Worm (Caenorhabditis elegans) whole organism, L1 larva: ENCODE results near the gene F49H12.7.

ENCODE experiments used
- C16A3.4 ChIP-seq: fragments of 150-350 bp; optimal IDR thresholded peaks from 2 replicates; lab custom pipeline; 2014; ENCODE audit warnings: missing biosample characterization, missing genetic modification characterization
- C34B4.2 ChIP-seq: sonication (generic microtip); optimal IDR thresholded peaks from 2 replicates; lab custom pipeline; 2017; ENCODE audit warnings: mild to moderate bottlenecking, missing genetic modification characterization, missing compliant biosample characterization
- F16B12.6 ChIP-seq: fragments of 150-350 bp; optimal IDR thresholded peaks from 2 replicates; lab custom pipeline; 2014; ENCODE audit warnings: missing biosample characterization, missing genetic modification characterization
- Y116A8C.19 ChIP-seq: sonication (generic microtip); optimal IDR thresholded peaks from 2 replicates; lab custom pipeline; 2016; ENCODE audit warnings: missing compliant biosample characterization, missing genetic modification characterization, borderline replicate concordance
- aha-1 ChIP-seq: fragments of 150-350 bp; optimal IDR thresholded peaks from 2 replicates; lab custom pipeline; 2014; ENCODE audit warnings: missing biosample characterization, missing genetic modification characterization
- blmp-1 ChIP-seq: fragments of 150-350 bp; optimal IDR thresholded peaks from 2 replicates; lab custom pipeline; 2014; ENCODE audit warnings: missing biosample characterization, missing genetic modification characterization
- ceh-8 ChIP-seq: fragments of 200-800 bp; sonication (Bioruptor generic); optimal IDR thresholded peaks from 2 replicates; lab custom pipeline; 2018; ENCODE audit warnings: mild to moderate bottlenecking, missing genetic modification characterization, moderate library complexity, missing compliant biosample characterization
- ceh-82 ChIP-seq, 3 experiments: fragments of 150-350 bp in 1 of 3; sonication (generic microtip) in 2 of 3; optimal IDR thresholded peaks; 2 replicates each; lab custom pipeline; 2014 to 2017; ENCODE audit warnings: missing biosample characterization in 3 of 3, missing genetic modification characterization in 3 of 3
- ceh-88 ChIP-seq: fragments of 200-800 bp; sonication (Bioruptor generic); IDR thresholded peaks from 2 replicates; pipeline ENCODE4 v1.3.6; 2022; ENCODE audit warnings: missing genetic modification characterization, missing compliant biosample characterization
- dpl-1 ChIP-seq, 3 experiments: fragments of 150-350 bp in 2 of 3; sonication (generic microtip) in 1 of 3; optimal IDR thresholded peaks; 2 replicates each; lab custom pipeline; 2014 to 2017; ENCODE audit warnings: missing biosample characterization in 3 of 3, missing genetic modification characterization in 3 of 3, missing genetic modification reagents in 3 of 3
- efl-1 ChIP-seq, 4 experiments: fragments of 150-350 bp; optimal IDR thresholded peaks in 3 of 4; peaks in 1 of 4; 1 replicate in 1 of 4; 2 replicates in 3 of 4; lab custom pipeline; 2014; ENCODE audit warnings: missing biosample characterization in 2 of 4, missing genetic modification characterization in 2 of 4, missing genetic modification reagents in 2 of 4
- elt-2 ChIP-seq: sonication (generic microtip); optimal IDR thresholded peaks from 2 replicates; lab custom pipeline; 2016; ENCODE audit warnings: missing genetic modification characterization, mild to moderate bottlenecking, inconsistent platforms, missing compliant biosample characterization, missing genetic modification reagents
- elt-3 ChIP-seq, 6 experiments: fragments of 150-350 bp in 1 of 6; sonication (generic microtip); optimal IDR thresholded peaks; 2 replicates each; lab custom pipeline; 2017 to 2018; ENCODE audit warnings: missing biosample characterization in 6 of 6, missing genetic modification characterization in 6 of 6, inconsistent platforms in 1 of 6
- hlh-4 ChIP-seq: sonication (generic microtip); optimal IDR thresholded peaks from 2 replicates; lab custom pipeline; 2016; ENCODE audit warnings: mild to moderate bottlenecking, missing genetic modification characterization, missing compliant biosample characterization
- isw-1 ChIP-seq: fragments of 200-800 bp; sonication (Bioruptor generic); IDR thresholded peaks from 2 replicates; pipeline ENCODE4 v1.3.6; 2022; ENCODE audit warnings: missing genetic modification characterization, missing compliant biosample characterization
- lin-14 ChIP-seq: fragments of 200-800 bp; sonication (Bioruptor generic); optimal IDR thresholded peaks from 2 replicates; lab custom pipeline; 2018; ENCODE audit warnings: mild to moderate bottlenecking, missing genetic modification characterization, moderate library complexity, missing compliant biosample characterization
- lin-35 ChIP-seq, 2 experiments: fragments of 150-350 bp; optimal IDR thresholded peaks; 2 replicates each; lab custom pipeline; 2014; ENCODE audit warnings: missing biosample characterization in 2 of 2, missing genetic modification characterization in 2 of 2, missing genetic modification reagents in 2 of 2
- lin-39 ChIP-seq: fragments of 150-350 bp; optimal IDR thresholded peaks from 2 replicates; lab custom pipeline; 2014; ENCODE audit warnings: missing biosample characterization, missing genetic modification reagents, missing genetic modification characterization
- lir-3 ChIP-seq: sonication (generic microtip); optimal IDR thresholded peaks from 2 replicates; lab custom pipeline; 2016; ENCODE audit warnings: mild to moderate bottlenecking, missing genetic modification characterization, moderate library complexity, missing compliant biosample characterization; ENCODE audit not compliant: poor library complexity
- mdl-1 ChIP-seq, 2 experiments: fragments of 150-350 bp; optimal IDR thresholded peaks; 2 replicates each; lab custom pipeline; 2014 to 2017; ENCODE audit warnings: missing biosample characterization in 2 of 2, missing genetic modification characterization in 2 of 2, inconsistent platforms in 1 of 2
- mep-1 ChIP-seq: fragments of 150-350 bp; optimal IDR thresholded peaks from 2 replicates; lab custom pipeline; 2014; ENCODE audit warnings: missing biosample characterization, missing genetic modification characterization
- nhr-12 ChIP-seq: sonication (generic microtip); optimal IDR thresholded peaks from 2 replicates; lab custom pipeline; 2017; ENCODE audit warnings: missing biosample characterization, missing genetic modification characterization
- nhr-20 ChIP-seq: sonication (generic microtip); optimal IDR thresholded peaks from 2 replicates; lab custom pipeline; 2016; ENCODE audit warnings: mild to moderate bottlenecking, missing genetic modification characterization, missing compliant biosample characterization
- nhr-28 ChIP-seq: fragments of 150-350 bp; optimal IDR thresholded peaks from 2 replicates; lab custom pipeline; 2014; ENCODE audit warnings: missing biosample characterization, missing genetic modification characterization
- nhr-47 ChIP-seq: sonication (generic microtip); optimal IDR thresholded peaks from 2 replicates; lab custom pipeline; 2016; ENCODE audit warnings: mild to moderate bottlenecking, missing genetic modification characterization, moderate library complexity, missing compliant biosample characterization
- nhr-71 ChIP-seq: sonication (generic microtip); optimal IDR thresholded peaks from 2 replicates; lab custom pipeline; 2016; ENCODE audit warnings: mild to moderate bottlenecking, missing genetic modification characterization, moderate library complexity, missing compliant biosample characterization
- nhr-77 ChIP-seq: fragments of 150-350 bp; optimal IDR thresholded peaks from 2 replicates; lab custom pipeline; 2014; ENCODE audit warnings: missing biosample characterization, missing genetic modification characterization
- nhr-84 ChIP-seq: sonication (generic microtip); optimal IDR thresholded peaks from 2 replicates; lab custom pipeline; 2017; ENCODE audit warnings: missing biosample characterization, missing genetic modification characterization
- nhr-85 ChIP-seq: sonication (generic microtip); peaks from one replicate; lab custom pipeline; 2016; ENCODE audit warnings: missing genetic modification characterization, inconsistent platforms, missing compliant biosample characterization
- nhr-90 ChIP-seq: sonication (generic microtip); optimal IDR thresholded peaks from 2 replicates; lab custom pipeline; 2016; ENCODE audit warnings: mild to moderate bottlenecking, missing genetic modification characterization, missing compliant biosample characterization; ENCODE audit not compliant: poor library complexity
- pax-3 ChIP-seq: fragments of 200-800 bp; sonication (Bioruptor generic); optimal IDR thresholded peaks from 2 replicates; lab custom pipeline; 2018; ENCODE audit warnings: mild to moderate bottlenecking, missing genetic modification characterization, moderate library complexity, missing compliant biosample characterization
- rnt-1 ChIP-seq: sonication (generic microtip); optimal IDR thresholded peaks from 2 replicates; lab custom pipeline; 2016; ENCODE audit warnings: mild to moderate bottlenecking, missing genetic modification characterization, moderate library complexity, missing compliant biosample characterization
- skn-1 ChIP-seq: fragments of 150-350 bp; optimal IDR thresholded peaks from 2 replicates; lab custom pipeline; 2014; ENCODE audit warnings: missing biosample characterization, missing genetic modification characterization
- snpc-4 ChIP-seq: fragments of 150-350 bp; optimal IDR thresholded peaks from 2 replicates; lab custom pipeline; 2014; ENCODE audit warnings: missing biosample characterization, missing genetic modification characterization
- snu-23 ChIP-seq: sonication (generic microtip); optimal IDR thresholded peaks from 2 replicates; lab custom pipeline; 2016; ENCODE audit warnings: missing genetic modification characterization, missing compliant biosample characterization
- sptf-1 ChIP-seq: fragments of 150-350 bp; optimal IDR thresholded peaks from 2 replicates; lab custom pipeline; 2014; ENCODE audit warnings: missing biosample characterization, missing genetic modification characterization
- swsn-7 ChIP-seq: sonication (generic microtip); optimal IDR thresholded peaks from 2 replicates; lab custom pipeline; 2016; ENCODE audit warnings: missing genetic modification characterization, missing compliant biosample characterization
- tbx-2 ChIP-seq: sonication (generic microtip); optimal IDR thresholded peaks from 2 replicates; lab custom pipeline; 2016; ENCODE audit warnings: missing genetic modification characterization, missing compliant biosample characterization
- unc-130 ChIP-seq: fragments of 150-350 bp; optimal IDR thresholded peaks from 2 replicates; lab custom pipeline; 2017; ENCODE audit warnings: missing biosample characterization, missing genetic modification characterization, inconsistent platforms
- unc-30 ChIP-seq: sonication (generic microtip); optimal IDR thresholded peaks from 2 replicates; lab custom pipeline; 2017; ENCODE audit warnings: missing biosample characterization, missing genetic modification characterization
- xbp-1 ChIP-seq: sonication (generic microtip); optimal IDR thresholded peaks from 2 replicates; lab custom pipeline; 2016; ENCODE audit warnings: missing genetic modification characterization, missing compliant biosample characterization
- zip-4 ChIP-seq: fragments of 200-800 bp; sonication (Bioruptor generic); optimal IDR thresholded peaks from 2 replicates; lab custom pipeline; 2018; ENCODE audit warnings: mild to moderate bottlenecking, missing genetic modification characterization, moderate library complexity, missing compliant biosample characterization
- ztf-4 ChIP-seq: fragments of 150-350 bp; optimal IDR thresholded peaks from 2 replicates; lab custom pipeline; 2014; ENCODE audit warnings: missing biosample characterization, missing genetic modification characterization

F49H12.7 gene

DNA sequence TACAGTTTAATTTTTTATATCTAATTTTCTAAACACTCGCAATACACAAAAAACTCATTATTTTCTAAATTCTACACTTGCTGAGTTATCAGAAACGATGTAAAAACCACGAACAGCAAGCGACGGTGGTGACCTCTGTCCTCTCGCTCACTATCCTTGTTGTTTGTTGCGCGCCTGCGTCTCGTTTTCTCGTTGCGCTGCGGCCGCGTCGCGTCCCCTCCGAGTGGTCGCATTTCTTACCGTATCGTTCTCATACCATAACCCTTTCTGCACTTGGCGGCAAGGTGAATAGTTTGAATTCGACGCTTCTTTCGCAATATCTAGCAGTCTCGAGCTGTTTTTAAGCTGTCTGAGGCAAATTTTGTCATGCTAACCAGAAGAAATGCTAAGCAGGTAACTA lies 24.6 kb downstream of the F49H12.7 start, which contains the start of gene lsy-2:
Gene lsy-2, plus strand, starts transcription at position 271 of the 400 bp plus-strand sequence.
- no peak for TF ChIP-seq mep-1 (tag; lab: Kevin White, UChicago)
- TF ChIP-seq efl-1 (optimal IDR thresholded peaks at IDR 0.05; lab: Kevin White, UChicago), result peak; percentile 36 to 78
- TF ChIP-seq efl-1 (GFP tag; optimal IDR thresholded peaks at IDR 0.05 in 1 of 2; lab: Kevin White, UChicago), result peak; percentile 76 to 97
- TF ChIP-seq nhr-12 (tag; lab: Kevin White, UChicago), result no peak
- peak; percentile 38 for TF ChIP-seq nhr-90
- peak; percentile 43 for TF ChIP-seq nhr-85 (tag; lab: Kevin White, UChicago)
- peak; percentile 53 for TF ChIP-seq nhr-20 (tag; lab: Kevin White, UChicago)
- TF ChIP-seq Y116A8C.19 (tag; lab: Kevin White, UChicago), result no peak
- peak; percentile 52 for TF ChIP-seq snu-23
- TF ChIP-seq xbp-1, result peak; percentile 35
- peak; percentile 45 for TF ChIP-seq nhr-47
- peak; percentile 55 for TF ChIP-seq blmp-1 (tag; lab: Kevin White, UChicago)
- no peak for TF ChIP-seq lin-39
- peak; percentile 25 for TF ChIP-seq tbx-2 (tag; lab: Kevin White, UChicago)
- no peak for TF ChIP-seq aha-1
- peak; percentile 40 for TF ChIP-seq swsn-7 (tag; lab: Kevin White, UChicago)
- peak; percentile 50 for TF ChIP-seq nhr-77 (tag; lab: Kevin White, UChicago)
- TF ChIP-seq rnt-1, result peak; percentile 53
- peak in 1 of 3 experiments; percentile 43 for TF ChIP-seq ceh-82 (tag; optimal IDR thresholded peaks at IDR 0.05; lab: Kevin White, UChicago)
- TF ChIP-seq F16B12.6 (tag; lab: Kevin White, UChicago), result peak; percentile 32
- peak; percentile 64 for TF ChIP-seq lin-14 (GFP tag; lab: Kevin White, UChicago)
- TF ChIP-seq isw-1 (GFP tag; lab: Robert Waterston, UW), result no peak; the same call in 1 of the 2 replicates
- peak; percentile 66 to 88 for TF ChIP-seq lin-35 (GFP tag; optimal IDR thresholded peaks at IDR 0.05; lab: Kevin White, UChicago)
- peak; percentile 64 for TF ChIP-seq C16A3.4 (tag; lab: Kevin White, UChicago)
- peak; percentile 75 to 79 (median 76) for TF ChIP-seq dpl-1 (GFP tag; optimal IDR thresholded peaks at IDR 0.05; lab: Kevin White, UChicago)
- peak; percentile 62 for TF ChIP-seq nhr-71
- TF ChIP-seq elt-3 (tag; optimal IDR thresholded peaks at IDR 0.05; lab: Kevin White, UChicago), result peak in 1 of 6 experiments; percentile 56
- TF ChIP-seq unc-130, result peak; percentile 18
- TF ChIP-seq mdl-1 (tag; optimal IDR thresholded peaks at IDR 0.05; lab: Kevin White, UChicago), result peak in 1 of 2 experiments; percentile 48
- TF ChIP-seq skn-1, result peak; percentile 91
- TF ChIP-seq zip-4 (GFP tag; lab: Kevin White, UChicago), result peak; percentile 30

DNA sequence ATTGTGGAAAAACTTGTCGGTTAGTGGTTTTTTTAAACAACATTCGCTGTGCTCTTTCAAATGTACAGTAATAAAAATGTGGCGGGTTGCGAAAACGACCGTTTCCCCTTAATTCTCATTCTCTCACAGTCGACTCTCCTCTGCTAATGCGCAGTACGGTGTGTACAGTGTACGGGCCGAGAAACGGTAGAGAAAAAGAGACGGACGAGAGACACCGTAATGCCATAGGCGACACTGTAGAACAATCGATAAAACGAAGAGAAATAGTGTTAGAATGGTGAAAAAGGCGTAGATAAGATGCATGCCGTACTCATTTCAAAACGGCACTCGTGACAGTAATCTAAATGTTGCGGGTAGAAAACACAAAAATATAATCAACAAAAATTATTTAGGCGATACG lies 25.7 kb downstream of the F49H12.7 start:
- TF ChIP-seq lir-3 (tag; lab: Kevin White, UChicago), result no peak
- peak in 1 of 2 experiments; percentile 77 for TF ChIP-seq lin-35 (GFP tag; optimal IDR thresholded peaks at IDR 0.05; lab: Kevin White, UChicago)
- TF ChIP-seq snpc-4 (tag; lab: Kevin White, UChicago), result peak; percentile 6
- no peak for TF ChIP-seq ztf-4 (tag; lab: Kevin White, UChicago)
- peak; percentile 19 for TF ChIP-seq snu-23
- peak; percentile 31 for TF ChIP-seq lin-14 (GFP tag; lab: Kevin White, UChicago)
- TF ChIP-seq nhr-12 (tag; lab: Kevin White, UChicago), result no peak
- TF ChIP-seq nhr-28 (tag; lab: Kevin White, UChicago), result no peak
- peak; percentile 30 for TF ChIP-seq mep-1 (tag; lab: Kevin White, UChicago)
- peak in 2 of 6 experiments; percentile 39 to 63 for TF ChIP-seq elt-3 (tag; optimal IDR thresholded peaks at IDR 0.05; lab: Kevin White, UChicago)
- TF ChIP-seq mdl-1 (tag; optimal IDR thresholded peaks at IDR 0.05; lab: Kevin White, UChicago), result peak in 1 of 2 experiments; percentile 8
- no peak for TF ChIP-seq ceh-88 (GFP tag; lab: Robert Waterston, UW)
- TF ChIP-seq elt-2 (tag; lab: Kevin White, UChicago), result peak; percentile 73
- no peak for TF ChIP-seq ceh-8 (GFP tag; lab: Kevin White, UChicago)
- TF ChIP-seq efl-1 (optimal IDR thresholded peaks at IDR 0.05; lab: Kevin White, UChicago), result no peak
- TF ChIP-seq efl-1 (GFP tag; optimal IDR thresholded peaks at IDR 0.05 in 1 of 2; lab: Kevin White, UChicago), result peak in 1 of 2 experiments; percentile 93
- TF ChIP-seq nhr-71, result peak; percentile 29
- TF ChIP-seq nhr-85 (tag; lab: Kevin White, UChicago), result peak; percentile 44
- TF ChIP-seq C34B4.2 (tag; lab: Kevin White, UChicago), result no peak
- no peak for TF ChIP-seq sptf-1 (tag; lab: Kevin White, UChicago)
- TF ChIP-seq hlh-4 (tag; lab: Kevin White, UChicago), result no peak
- peak; percentile 50 for TF ChIP-seq nhr-20 (tag; lab: Kevin White, UChicago)
- no peak for TF ChIP-seq nhr-84 (tag; lab: Kevin White, UChicago)
- no peak for TF ChIP-seq unc-30
- no peak for TF ChIP-seq pax-3 (tag; lab: Kevin White, UChicago)
- TF ChIP-seq blmp-1 (tag; lab: Kevin White, UChicago), result peak; percentile 24
- peak; percentile 44 for TF ChIP-seq nhr-90
- TF ChIP-seq, all 84 proteins: peak for 14
